Fruit fly (Drosophila melanogaster): ENCODE measurements around the gene CG8004.

The CG8004 gene

DNA sequence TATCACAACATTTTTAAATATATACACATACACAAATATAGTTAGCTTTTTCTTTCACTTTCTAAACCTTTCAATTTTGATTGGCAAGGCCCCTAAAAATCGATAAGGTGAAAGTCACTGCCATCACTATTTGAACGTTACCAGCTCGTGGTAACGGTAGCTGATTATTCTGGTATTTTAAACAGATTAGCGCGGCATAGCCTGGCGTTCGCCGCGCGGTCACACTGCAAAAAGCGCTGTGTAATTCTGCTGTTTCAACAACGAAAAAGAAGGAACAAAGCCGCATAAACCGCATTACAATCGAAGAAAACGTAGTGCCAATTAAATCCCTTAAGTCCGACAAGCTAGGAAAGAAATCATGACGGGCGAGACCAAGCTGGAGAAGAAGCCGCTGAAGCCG, 13.5 kb downstream of the CG8004 start, which contains the start of gene Rpn1 (continued):
- TF ChIP-seq Poxn (GFP tag; IDR thresholded peaks at IDR 0.05): no peak
- no peak for TF ChIP-seq pita (GFP tag; optimal IDR thresholded peaks at IDR 0.05)
- TF ChIP-seq peb (GFP tag; IDR thresholded peaks at IDR 0.05): no peak
- no peak for TF ChIP-seq Abd-B (GFP tag; optimal IDR thresholded peaks at IDR 0.05)
- TF ChIP-seq CG10565 (GFP tag; optimal IDR thresholded peaks at IDR 0.05): no peak
- TF ChIP-seq CG6854 (GFP tag; optimal IDR thresholded peaks at IDR 0.05): no peak
- no peak for TF ChIP-seq tx (GFP tag; optimal IDR thresholded peaks at IDR 0.05)
- no peak for TF ChIP-seq BtbVII (GFP tag; optimal IDR thresholded peaks at IDR 0.05)
- TF ChIP-seq Dip3 (GFP tag; optimal IDR thresholded peaks at IDR 0.05): no peak
- TF ChIP-seq vfl (GFP tag; optimal IDR thresholded peaks at IDR 0.05): no peak
- no peak for TF ChIP-seq Dad (GFP tag; optimal IDR thresholded peaks at IDR 0.05)
- no peak for TF ChIP-seq CG14050 (GFP tag; IDR thresholded peaks at IDR 0.05)
- TF ChIP-seq CG2199 (GFP tag; IDR thresholded peaks at IDR 0.05): no peak
- TF ChIP-seq bsh (GFP tag; optimal IDR thresholded peaks at IDR 0.05): no peak
- TF ChIP-seq sqz (GFP tag; optimal IDR thresholded peaks at IDR 0.05): no peak
- no peak for TF ChIP-seq ranshi (GFP tag; IDR thresholded peaks at IDR 0.05)
- TF ChIP-seq tio (GFP tag; optimal IDR thresholded peaks at IDR 0.05): no peak
- TF ChIP-seq kah (GFP tag; optimal IDR thresholded peaks at IDR 0.05): no peak
- no peak for TF ChIP-seq Side (GFP tag; optimal IDR thresholded peaks at IDR 0.05)
- TF ChIP-seq rib (GFP tag; IDR thresholded peaks at IDR 0.05): no peak
- TF ChIP-seq Taf1 (GFP tag; IDR thresholded peaks at IDR 0.05): no peak
- peak; percentile 30 for TF ChIP-seq sens (GFP tag)
- TF ChIP-seq zfh1 (GFP tag; IDR thresholded peaks at IDR 0.05): no peak
- TF ChIP-seq CG5245 (GFP tag; optimal IDR thresholded peaks at IDR 0.05): no peak
- no peak for TF ChIP-seq CG18619 (GFP tag; optimal IDR thresholded peaks at IDR 0.05)
- peak; percentile 87 for TF ChIP-seq MESR4 (GFP tag; optimal IDR thresholded peaks at IDR 0.05)
- TF ChIP-seq slp2 (GFP tag; optimal IDR thresholded peaks at IDR 0.05): no peak
- TF ChIP-seq Med (GFP tag): peak; percentile 81
- peak; percentile 88 for TF ChIP-seq onecut (GFP tag; IDR thresholded peaks at IDR 0.05)
- no peak for TF ChIP-seq CG3281 (GFP tag; optimal IDR thresholded peaks at IDR 0.05)
- no peak for TF ChIP-seq CG31365 (tag; optimal IDR thresholded peaks at IDR 0.05)
- TF ChIP-seq lov (optimal IDR thresholded peaks at IDR 0.05): no peak
- TF ChIP-seq lov (GFP tag; IDR thresholded peaks at IDR 0.05): 0 out of 3 replicates have a peak, but pooled peaks have one; percentile 44
- TF ChIP-seq ken (GFP tag; IDR thresholded peaks at IDR 0.05): no peak
- no peak for TF ChIP-seq Bdp1 (GFP tag; optimal IDR thresholded peaks at IDR 0.05)
- TF ChIP-seq dimm (GFP tag; IDR thresholded peaks at IDR 0.05): no peak
- no peak for TF ChIP-seq hb (GFP tag; IDR thresholded peaks at IDR 0.05; ENCODE audit: partially characterized antibody)
- TF ChIP-seq CG11696 (GFP tag; IDR thresholded peaks at IDR 0.05): no peak
- no peak for TF ChIP-seq Hr3 (GFP tag; optimal IDR thresholded peaks at IDR 0.05)
- TF ChIP-seq Meics (GFP tag; optimal IDR thresholded peaks at IDR 0.05): no peak
- no peak for TF ChIP-seq jigr1 (GFP tag; IDR thresholded peaks at IDR 0.05)
- TF ChIP-seq CG13894 (tag; optimal IDR thresholded peaks at IDR 0.05): no peak
- no peak for TF ChIP-seq Hr39 (optimal IDR thresholded peaks at IDR 0.05)
- no peak for TF ChIP-seq yki (optimal IDR thresholded peaks at IDR 0.05)
- TF ChIP-seq pfk (GFP tag; optimal IDR thresholded peaks at IDR 0.05): no peak
- no peak for TF ChIP-seq B-H2 (GFP tag; optimal IDR thresholded peaks at IDR 0.05)
- TF ChIP-seq CG17912 (GFP tag; optimal IDR thresholded peaks at IDR 0.05): no peak
- peak; percentile 58; the same call in 1 of the 3 replicates for TF ChIP-seq HLH4C (GFP tag; IDR thresholded peaks at IDR 0.05; ENCODE audit: partially characterized antibody)
- no peak for TF ChIP-seq CG17361 (GFP tag; IDR thresholded peaks at IDR 0.05)
- TF ChIP-seq CHES-1-like (GFP tag; optimal IDR thresholded peaks at IDR 0.05): peak; percentile 4
- no peak for TF ChIP-seq fu2 (GFP tag; optimal IDR thresholded peaks at IDR 0.05)
- TF ChIP-seq CG16813 (GFP tag; IDR thresholded peaks at IDR 0.05; ENCODE audit: partially characterized antibody): peak; percentile 60; the same call in 2 of the 3 replicates
- no peak for TF ChIP-seq Hr51 (GFP tag; optimal IDR thresholded peaks at IDR 0.05)
- TF ChIP-seq HLH54F (GFP tag; optimal IDR thresholded peaks at IDR 0.05): no peak
